Worm (Caenorhabditis elegans): Measurements from ENCODE around the gene C35D10.5.

DNA sequence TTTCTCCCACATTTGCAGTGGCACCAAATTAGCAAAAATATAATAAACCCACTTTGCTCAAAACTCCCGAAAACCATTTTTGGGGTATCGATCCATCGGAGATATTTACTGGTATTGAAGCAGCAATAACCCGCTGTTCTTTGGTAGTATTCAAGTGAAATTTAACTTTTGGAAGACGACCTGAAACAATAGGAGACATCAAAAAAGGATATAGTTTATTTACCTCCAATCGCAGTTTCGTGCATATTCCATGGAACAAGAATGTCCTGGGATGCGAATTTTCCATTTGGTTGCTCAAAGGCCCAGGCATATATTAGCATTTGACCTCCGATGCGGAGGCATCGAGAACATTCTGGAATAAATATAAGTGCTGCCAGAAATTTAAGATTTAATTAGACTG is 11.2 kb downstream of the C35D10.5 start:
- TF ChIP-seq him-1 (tag; optimal IDR thresholded peaks at IDR 0.05) (no peak), W03F9.2 (tag; optimal IDR thresholded peaks at IDR 0.05) (no peak)

Measured in whole organism, L4/young adult.